ENCODE assay signal across 1 fruit fly cellular context in genomic region chr3R:25462642-25463317, dm6.
A peak's percentile ranks its signal among the peaks of the same experiment; 100 is the strongest.
TF ChIP-seq lines count a peak whose summit lies in the region.

No protein-coding gene starts in this region.

TF ChIP-seq in whole organism, embryonic, 481 proteins besides CTCF, POLR2A, EP300 and RAD21 (continued from another document and continues in another):
- TF ChIP-seq vvl (GFP tag; IDR thresholded peaks at IDR 0.05; lab: Robert Waterston, UW) (no peak), CG7556 (GFP tag; optimal IDR thresholded peaks at IDR 0.05; lab: Kevin White, UChicago) (peak; percentile 49), tna (GFP tag; IDR thresholded peaks at IDR 0.05; lab: Robert Waterston, UW; ENCODE audit: partially characterized antibody) (no peak), CG14050 (GFP tag; IDR thresholded peaks at IDR 0.05; lab: Robert Waterston, UW) (no peak), B-H2 (GFP tag; optimal IDR thresholded peaks at IDR 0.05; lab: Kevin White, UChicago) (no peak), CG6654 (GFP tag; optimal IDR thresholded peaks at IDR 0.05; lab: Kevin White, UChicago) (no peak), NC2β (GFP tag; optimal IDR thresholded peaks at IDR 0.05; lab: Kevin White, UChicago) (no peak), fu2 (GFP tag; optimal IDR thresholded peaks at IDR 0.05; lab: Kevin White, UChicago) (no peak), Vsx1 (GFP tag; optimal IDR thresholded peaks at IDR 0.05; lab: Kevin White, UChicago) (no peak), CG10209 (GFP tag; optimal IDR thresholded peaks at IDR 0.05; lab: Kevin White, UChicago) (peak; percentile 38), CG1832 (GFP tag; optimal IDR thresholded peaks at IDR 0.05; lab: Kevin White, UChicago) (no peak), CG9727 (GFP tag; optimal IDR thresholded peaks at IDR 0.05; lab: Kevin White, UChicago) (peak; percentile 18), Xrp1 (GFP tag; IDR thresholded peaks at IDR 0.05; lab: Robert Waterston, UW) (peak; percentile 66; the same call in 1 of the 2 replicates), Mad (GFP tag; optimal IDR thresholded peaks at IDR 0.05; lab: Kevin White, UChicago) (no peak), CG7963 (GFP tag; IDR thresholded peaks at IDR 0.05; lab: Robert Waterston, UW; ENCODE audit: partially characterized antibody) (no peak), CG8924 (tag; optimal IDR thresholded peaks at IDR 0.05; lab: Kevin White, UChicago) (peak; percentile 49), Eip74EF (GFP tag; optimal IDR thresholded peaks at IDR 0.05; lab: Kevin White, UChicago) (peak in 1 of 2 experiments; percentile 15), prd (optimal IDR thresholded peaks at IDR 0.05; lab: Kevin White, UChicago) (no peak), prd (GFP tag; IDR thresholded peaks at IDR 0.05; lab: Robert Waterston, UW) (peak; percentile 56; the same call in 1 of the 3 replicates), Gsc (GFP tag; IDR thresholded peaks at IDR 0.05; lab: Robert Waterston, UW) (no peak), sna (GFP tag; IDR thresholded peaks at IDR 0.05; lab: Robert Waterston, UW; ENCODE audit: partially characterized antibody) (no peak), CG16815 (GFP tag; optimal IDR thresholded peaks at IDR 0.05; lab: Kevin White, UChicago) (no peak), sens-2 (GFP tag; IDR thresholded peaks at IDR 0.05; lab: Robert Waterston, UW) (no peak), CG12744 (GFP tag; optimal IDR thresholded peaks at IDR 0.05; lab: Kevin White, UChicago) (no peak), p53 (GFP tag; optimal IDR thresholded peaks at IDR 0.05; lab: Kevin White, UChicago) (no peak), sd (tag; optimal IDR thresholded peaks at IDR 0.05; lab: Kevin White, UChicago) (peak; percentile 73), H15 (GFP tag; IDR thresholded peaks at IDR 0.05; lab: Robert Waterston, UW) (peak; percentile 40; the same call in 1 of the 3 replicates), grau (tag; optimal IDR thresholded peaks at IDR 0.05; lab: Kevin White, UChicago) (peak; percentile 65), sens (GFP tag; lab: Kevin White, UChicago) (peak; percentile 62), jumu (GFP tag; optimal IDR thresholded peaks at IDR 0.05; lab: Kevin White, UChicago) (no peak), CG14441 (GFP tag; IDR thresholded peaks at IDR 0.05; lab: Robert Waterston, UW) (peak; percentile 75), CG3281 (GFP tag; optimal IDR thresholded peaks at IDR 0.05; lab: Kevin White, UChicago) (peak; percentile 39), CG15479 (GFP tag; optimal IDR thresholded peaks at IDR 0.05; lab: Kevin White, UChicago) (no peak), ara (GFP tag; IDR thresholded peaks at IDR 0.05; lab: Robert Waterston, UW) (no peak), gcm2 (GFP tag; optimal IDR thresholded peaks at IDR 0.05; lab: Kevin White, UChicago) (no peak), kni (GFP tag; optimal IDR thresholded peaks at IDR 0.05; lab: Kevin White, UChicago) (peak; percentile 2), CG6175 (GFP tag; IDR thresholded peaks at IDR 0.05; lab: Robert Waterston, UW) (no peak), lbe (GFP tag; optimal IDR thresholded peaks at IDR 0.05; lab: Kevin White, UChicago) (peak; percentile 80), CG18619 (GFP tag; optimal IDR thresholded peaks at IDR 0.05; lab: Kevin White, UChicago) (peak; percentile 2), zfh1 (GFP tag; IDR thresholded peaks at IDR 0.05; lab: Robert Waterston, UW) (no peak), Ets97D (GFP tag; optimal IDR thresholded peaks at IDR 0.05; lab: Kevin White, UChicago) (no peak), CG31441 (GFP tag; IDR thresholded peaks at IDR 0.05; lab: Robert Waterston, UW) (peak; percentile 48; the same call in 1 of the 2 replicates), gro (GFP tag; optimal IDR thresholded peaks at IDR 0.05; lab: Kevin White, UChicago) (no peak), CG11398 (GFP tag; optimal IDR thresholded peaks at IDR 0.05; lab: Kevin White, UChicago) (no peak), CG10267 (tag; optimal IDR thresholded peaks at IDR 0.05; lab: Kevin White, UChicago) (peak; percentile 26), mld (GFP tag; IDR thresholded peaks at IDR 0.05; lab: Robert Waterston, UW; ENCODE audit: partially characterized antibody) (no peak), Hsf (GFP tag; optimal IDR thresholded peaks at IDR 0.05; lab: Kevin White, UChicago) (no peak), dimm (GFP tag; IDR thresholded peaks at IDR 0.05; lab: Robert Waterston, UW) (no peak), CG7928 (GFP tag; optimal IDR thresholded peaks at IDR 0.05; lab: Kevin White, UChicago) (no peak), CG17612 (GFP tag; IDR thresholded peaks at IDR 0.05; lab: Robert Waterston, UW) (no peak), tin (GFP tag; optimal IDR thresholded peaks at IDR 0.05; lab: Kevin White, UChicago) (no peak), Taf1 (GFP tag; IDR thresholded peaks at IDR 0.05; lab: Robert Waterston, UW) (peak; percentile 38; the same call in 1 of the 2 replicates), CG4820 (GFP tag; optimal IDR thresholded peaks at IDR 0.05; lab: Kevin White, UChicago) (no peak), ssp (GFP tag; IDR thresholded peaks at IDR 0.05; lab: Robert Waterston, UW) (no peak), Fer1 (GFP tag; optimal IDR thresholded peaks at IDR 0.05; lab: Kevin White, UChicago) (peak; percentile 61), CG18764 (GFP tag; optimal IDR thresholded peaks at IDR 0.05; lab: Kevin White, UChicago) (peak; percentile 10), Mrtf (GFP tag; IDR thresholded peaks at IDR 0.05; lab: Robert Waterston, UW) (no peak), CG7372 (GFP tag; IDR thresholded peaks at IDR 0.05; lab: Robert Waterston, UW) (peak; percentile 70), nmo (GFP tag; optimal IDR thresholded peaks at IDR 0.05; lab: Kevin White, UChicago) (peak; percentile 31), ham (GFP tag; IDR thresholded peaks at IDR 0.05; lab: Robert Waterston, UW) (no peak), oc (tag; optimal IDR thresholded peaks at IDR 0.05; lab: Kevin White, UChicago) (peak; percentile 35), CG3163 (GFP tag; optimal IDR thresholded peaks at IDR 0.05; lab: Kevin White, UChicago) (no peak), gce (GFP tag; IDR thresholded peaks at IDR 0.05; lab: Robert Waterston, UW) (no peak), fd64A (GFP tag; optimal IDR thresholded peaks at IDR 0.05; lab: Kevin White, UChicago) (no peak), CG12071 (GFP tag; optimal IDR thresholded peaks at IDR 0.05; lab: Kevin White, UChicago) (no peak), CG4424 (GFP tag; optimal IDR thresholded peaks at IDR 0.05; lab: Kevin White, UChicago) (peak; percentile 33), trem (tag; optimal IDR thresholded peaks at IDR 0.05; lab: Kevin White, UChicago) (no peak), CG2202 (tag; optimal IDR thresholded peaks at IDR 0.05; lab: Kevin White, UChicago) (no peak), Hey (tag; optimal IDR thresholded peaks at IDR 0.05; lab: Kevin White, UChicago) (no peak), CG17361 (GFP tag; IDR thresholded peaks at IDR 0.05; lab: Robert Waterston, UW) (peak; percentile 63), corto (GFP tag; optimal IDR thresholded peaks at IDR 0.05; lab: Kevin White, UChicago) (peak; percentile 77), Nf-YB (GFP tag; optimal IDR thresholded peaks at IDR 0.05; lab: Kevin White, UChicago) (no peak), vfl (GFP tag; optimal IDR thresholded peaks at IDR 0.05; lab: Kevin White, UChicago) (no peak), CG17385 (GFP tag; optimal IDR thresholded peaks at IDR 0.05; lab: Kevin White, UChicago) (peak; percentile 46), Ravus (GFP tag; IDR thresholded peaks at IDR 0.05; lab: Robert Waterston, UW) (no peak), CG2678 (tag; optimal IDR thresholded peaks at IDR 0.05; lab: Kevin White, UChicago) (peak; percentile 80), NC2α (GFP tag; optimal IDR thresholded peaks at IDR 0.05; lab: Kevin White, UChicago) (no peak), HLH4C (GFP tag; IDR thresholded peaks at IDR 0.05; lab: Robert Waterston, UW; ENCODE audit: partially characterized antibody) (no peak), CG12104 (GFP tag; optimal IDR thresholded peaks at IDR 0.05; lab: Kevin White, UChicago) (peak; percentile 55), CG1024 (GFP tag; IDR thresholded peaks at IDR 0.05; lab: Robert Waterston, UW) (no peak), CrebB (tag; optimal IDR thresholded peaks at IDR 0.05; lab: Kevin White, UChicago) (no peak), CG17359 (tag; optimal IDR thresholded peaks at IDR 0.05; lab: Kevin White, UChicago) (peak; percentile 56), Mes4 (GFP tag; optimal IDR thresholded peaks at IDR 0.05; lab: Kevin White, UChicago) (no peak), CG4404 (GFP tag; IDR thresholded peaks at IDR 0.05; lab: Robert Waterston, UW) (no peak), NFAT (GFP tag; IDR thresholded peaks at IDR 0.05; lab: Robert Waterston, UW) (peak; percentile 57; the same call in 1 of the 2 replicates), tx (GFP tag; optimal IDR thresholded peaks at IDR 0.05; lab: Kevin White, UChicago) (no peak), Deaf1 (tag; optimal IDR thresholded peaks at IDR 0.05; lab: Kevin White, UChicago) (peak; percentile 22), CG18476 (GFP tag; optimal IDR thresholded peaks at IDR 0.05; lab: Kevin White, UChicago) (no peak), usp (GFP tag; optimal IDR thresholded peaks at IDR 0.05; lab: Kevin White, UChicago) (no peak), CG4854 (GFP tag; optimal IDR thresholded peaks at IDR 0.05; lab: Kevin White, UChicago) (no peak), GATAe (GFP tag; conservative IDR thresholded peaks at IDR 0.05; lab: Robert Waterston, UW) (0 out of 2 replicates have a peak, but pooled peaks have one; percentile 18), chm (GFP tag; IDR thresholded peaks at IDR 0.05; lab: Robert Waterston, UW) (no peak), toy (GFP tag; IDR thresholded peaks at IDR 0.05; lab: Robert Waterston, UW) (no peak), CG4617 (GFP tag; optimal IDR thresholded peaks at IDR 0.05; lab: Kevin White, UChicago; ENCODE audit: borderline replicate concordance) (no peak), ab (GFP tag; optimal IDR thresholded peaks at IDR 0.05; lab: Kevin White, UChicago) (no peak), lola (GFP tag; optimal IDR thresholded peaks at IDR 0.05; lab: Kevin White, UChicago) (no peak), bsh (GFP tag; optimal IDR thresholded peaks at IDR 0.05; lab: Kevin White, UChicago) (peak; percentile 43 to 78), CG5953 (GFP tag; IDR thresholded peaks at IDR 0.05; lab: Robert Waterston, UW) (no peak), lab (GFP tag; optimal IDR thresholded peaks at IDR 0.05; lab: Kevin White, UChicago) (peak; percentile 67), CG1529 (GFP tag; optimal IDR thresholded peaks at IDR 0.05; lab: Kevin White, UChicago) (no peak), Opbp (GFP tag; IDR thresholded peaks at IDR 0.05; lab: Robert Waterston, UW; ENCODE audit: partially characterized antibody) (no peak), Oaz (GFP tag; IDR thresholded peaks at IDR 0.05; lab: Robert Waterston, UW) (no peak), CG11695 (GFP tag; IDR thresholded peaks at IDR 0.05; lab: Robert Waterston, UW) (peak; percentile 54; the same call in 1 of the 3 replicates), chn (GFP tag; optimal IDR thresholded peaks at IDR 0.05; lab: Kevin White, UChicago) (no peak), slou (GFP tag; optimal IDR thresholded peaks at IDR 0.05; lab: Kevin White, UChicago) (no peak), Hr51 (GFP tag; optimal IDR thresholded peaks at IDR 0.05; lab: Kevin White, UChicago) (peak in 1 of 2 experiments; percentile 50), Sry-δ (GFP tag; optimal IDR thresholded peaks at IDR 0.05; lab: Kevin White, UChicago) (no peak), dysf (GFP tag; IDR thresholded peaks at IDR 0.05; lab: Robert Waterston, UW) (peak; percentile 61; the same call in 2 of the 3 replicates), Dip3 (GFP tag; optimal IDR thresholded peaks at IDR 0.05; lab: Kevin White, UChicago) (no peak), Nf-YA (GFP tag; IDR thresholded peaks at IDR 0.05; lab: Robert Waterston, UW) (no peak), CG15514 (GFP tag; optimal IDR thresholded peaks at IDR 0.05; lab: Kevin White, UChicago) (peak; percentile 48), CG14667 (GFP tag; IDR thresholded peaks at IDR 0.05; lab: Robert Waterston, UW) (no peak), lov (optimal IDR thresholded peaks at IDR 0.05; lab: Kevin White, UChicago) (no peak), lov (GFP tag; IDR thresholded peaks at IDR 0.05; lab: Robert Waterston, UW) (no peak), Sin3A (optimal IDR thresholded peaks at IDR 0.05; lab: Kevin White, UChicago) (no peak), Hmr (GFP tag; optimal IDR thresholded peaks at IDR 0.05; lab: Kevin White, UChicago) (peak; percentile 28), CG30020 (tag; optimal IDR thresholded peaks at IDR 0.05; lab: Kevin White, UChicago) (no peak), Sox102F (GFP tag; optimal IDR thresholded peaks at IDR 0.05; lab: Kevin White, UChicago) (peak; percentile 34), bigmax (GFP tag; optimal IDR thresholded peaks at IDR 0.05; lab: Kevin White, UChicago) (no peak), NK7.1 (GFP tag; optimal IDR thresholded peaks at IDR 0.05; lab: Kevin White, UChicago) (no peak), dmrt11E (tag; optimal IDR thresholded peaks at IDR 0.05; lab: Kevin White, UChicago) (no peak), Lim3 (GFP tag; IDR thresholded peaks at IDR 0.05; lab: Robert Waterston, UW) (no peak), cas (GFP tag; IDR thresholded peaks at IDR 0.05; lab: Robert Waterston, UW) (no peak), ems (GFP tag; optimal IDR thresholded peaks at IDR 0.05; lab: Kevin White, UChicago) (no peak), CG11247 (GFP tag; IDR thresholded peaks at IDR 0.05; lab: Robert Waterston, UW) (no peak), Bdp1 (GFP tag; optimal IDR thresholded peaks at IDR 0.05; lab: Kevin White, UChicago) (no peak), CG18011 (GFP tag; optimal IDR thresholded peaks at IDR 0.05; lab: Kevin White, UChicago) (no peak), ash1 (GFP tag; optimal IDR thresholded peaks at IDR 0.05; lab: Kevin White, UChicago) (no peak), br (optimal IDR thresholded peaks at IDR 0.05; lab: Kevin White, UChicago) (no peak), sim (GFP tag; IDR thresholded peaks at IDR 0.05; lab: Robert Waterston, UW) (no peak), CG4282 (GFP tag; optimal IDR thresholded peaks at IDR 0.05; lab: Kevin White, UChicago) (no peak), zen (tag; optimal IDR thresholded peaks at IDR 0.05; lab: Kevin White, UChicago) (no peak), luna (GFP tag; optimal IDR thresholded peaks at IDR 0.05; lab: Kevin White, UChicago) (no peak), twi (tag; optimal IDR thresholded peaks at IDR 0.05; lab: Kevin White, UChicago) (no peak), CG34376 (GFP tag; optimal IDR thresholded peaks at IDR 0.05; lab: Kevin White, UChicago) (no peak), Jarid2 (GFP tag; optimal IDR thresholded peaks at IDR 0.05; lab: Kevin White, UChicago) (no peak), CG3995 (GFP tag; optimal IDR thresholded peaks at IDR 0.05; lab: Kevin White, UChicago) (no peak)
